Worm (Caenorhabditis elegans) whole organism, L3 larva: ENCODE data around the gene melo-1.

Experiments used
- ZK546.5 ChIP-seq: sonication (generic microtip); optimal IDR thresholded peaks from 2 replicates; lab custom pipeline; 2017; ENCODE audit warnings: missing biosample characterization, missing genetic modification characterization
- ceh-9 ChIP-seq: sonication (generic microtip); optimal IDR thresholded peaks from 2 replicates; lab custom pipeline; 2018; ENCODE audit warnings: missing biosample characterization, missing genetic modification characterization
- daf-12 ChIP-seq: fragments of 150-350 bp; optimal IDR thresholded peaks from 2 replicates; lab custom pipeline; 2014; ENCODE audit warnings: missing biosample characterization, missing genetic modification reagents, missing genetic modification characterization
- fkh-10 ChIP-seq: sonication (generic microtip); optimal IDR thresholded peaks from 2 replicates; lab custom pipeline; 2017; ENCODE audit warnings: missing biosample characterization, missing genetic modification reagents, missing genetic modification characterization
- fkh-2 ChIP-seq: fragments of 150-350 bp; optimal IDR thresholded peaks from 2 replicates; lab custom pipeline; 2014; ENCODE audit warnings: missing biosample characterization, missing genetic modification reagents, missing genetic modification characterization
- lsy-12 ChIP-seq: sonication (generic microtip); optimal IDR thresholded peaks from 2 replicates; lab custom pipeline; 2016; ENCODE audit warnings: mild to moderate bottlenecking, missing genetic modification characterization, missing compliant biosample characterization
- nhr-11 ChIP-seq: fragments of 150-350 bp; optimal IDR thresholded peaks from 2 replicates; lab custom pipeline; 2014; ENCODE audit warnings: missing biosample characterization, missing genetic modification characterization
- nhr-28 ChIP-seq: fragments of 150-350 bp; optimal IDR thresholded peaks from 2 replicates; lab custom pipeline; 2014; ENCODE audit warnings: missing biosample characterization, missing genetic modification characterization
- nhr-76 ChIP-seq: fragments of 150-350 bp; sonication (generic microtip); optimal IDR thresholded peaks from 5 replicates; lab custom pipeline; 2014; ENCODE audit warnings: missing biosample characterization, missing genetic modification characterization
- ztf-11 ChIP-seq: fragments of 150-350 bp; optimal IDR thresholded peaks from 2 replicates; lab custom pipeline; 2014; ENCODE audit warnings: missing biosample characterization, missing genetic modification characterization

DNA sequence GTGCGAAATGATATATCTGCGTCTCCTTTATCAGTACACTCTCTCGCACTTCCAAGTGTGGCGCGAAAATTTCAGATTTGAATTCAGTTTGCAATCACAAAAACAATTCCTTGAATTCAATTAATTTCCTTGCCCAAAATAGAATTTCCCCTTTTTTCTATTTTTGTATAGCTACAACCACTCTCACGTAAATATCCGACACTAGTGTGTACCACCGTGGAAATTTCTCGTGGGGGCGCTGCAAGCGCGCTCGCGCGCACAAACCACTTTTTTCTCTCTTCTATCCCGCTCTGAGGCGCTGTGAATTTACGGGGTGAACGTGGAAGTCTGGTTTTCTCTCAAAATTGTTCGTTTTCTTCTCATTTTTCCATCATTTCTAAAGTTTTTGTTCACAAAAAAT, 5.3 kb upstream of the melo-1 start, which contains the start of gene Y57G11C.8:
- TF ChIP-seq lsy-12 (tag; lab: Kevin White, UChicago) (no peak), nhr-28 (tag; lab: Kevin White, UChicago) (no peak), daf-12 (tag; lab: Kevin White, UChicago) (no peak), ceh-9 (tag; lab: Kevin White, UChicago) (no peak), ZK546.5 (tag; lab: Kevin White, UChicago) (no peak), nhr-76 (tag; lab: Kevin White, UChicago) (no peak), ztf-11 (tag; lab: Kevin White, UChicago) (no peak), fkh-2 (tag; lab: Kevin White, UChicago) (no peak), fkh-10 (GFP tag; lab: Kevin White, UChicago) (no peak), nhr-11 (tag; lab: Kevin White, UChicago) (no peak)
